Fruit fly (Drosophila melanogaster) whole organism, embryonic: ENCODE results near the gene Trm7-32.

Source experiments
- Ada2b ChIP-seq: fragments of 200-800 bp; sonication (Bioruptor generic); IDR thresholded peaks from 2 replicates; pipeline ENCODE4 v1.3.6; 2022; ENCODE audit warnings: missing biosample characterization, missing genetic modification characterization
- Awh ChIP-seq: fragments of 200-800 bp; sonication (Bioruptor generic); IDR thresholded peaks from 2 replicates; pipeline ENCODE4, ENCODE4 v1.3.6; 2022; ENCODE audit warnings: missing biosample characterization, missing genetic modification characterization
- CG11456 ChIP-seq: fragments of 200-800 bp; sonication (Bioruptor generic); IDR thresholded peaks from 3 replicates; pipeline ENCODE4 v1.3.6; 2022; ENCODE audit warnings: missing biosample characterization, missing genetic modification characterization
- CG1233 ChIP-seq: fragments of 200-800 bp; sonication (Bioruptor generic); optimal IDR thresholded peaks from 4 replicates; lab custom pipeline; 2018; ENCODE audit warnings: missing biosample characterization, mild to moderate bottlenecking, missing genetic modification characterization
- CG12659 ChIP-seq: fragments of 200-800 bp; sonication (Bioruptor generic); optimal IDR thresholded peaks from 3 replicates; lab custom pipeline; 2017; ENCODE audit warnings: mild to moderate bottlenecking, missing biosample characterization, missing genetic modification reagents, missing genetic modification characterization
- CG12942 ChIP-seq: fragments of 200-800 bp; sonication (Bioruptor generic); optimal IDR thresholded peaks from 3 replicates; lab custom pipeline; 2016; ENCODE audit warnings: missing biosample characterization, missing genetic modification characterization
- CG13287 ChIP-seq: fragments of 200-800 bp; sonication (Bioruptor generic); IDR thresholded peaks from 2 replicates; pipeline ENCODE4 v1.3.6; 2022; ENCODE audit warnings: missing biosample characterization, missing genetic modification characterization; ENCODE audit not compliant: partially characterized antibody
- CG14441 ChIP-seq: fragments of 200-800 bp; sonication (Bioruptor generic); IDR thresholded peaks from 2 replicates; pipeline ENCODE4 v1.3.6; 2022; ENCODE audit warnings: missing biosample characterization, missing genetic modification characterization
- CG16863 ChIP-seq: fragments of 200-800 bp; sonication (Bioruptor generic); optimal IDR thresholded peaks from 3 replicates; lab custom pipeline; 2016; ENCODE audit warnings: missing biosample characterization, missing genetic modification characterization
- CG1832 ChIP-seq: fragments of 200-800 bp; sonication (Bioruptor generic); optimal IDR thresholded peaks from 2 replicates; lab custom pipeline; 2017; ENCODE audit warnings: missing biosample characterization, mild to moderate bottlenecking, missing genetic modification characterization, inconsistent platforms
- CG30431 ChIP-seq: fragments of 200-800 bp; sonication (Bioruptor generic); optimal IDR thresholded peaks from 2 replicates; lab custom pipeline; 2017; ENCODE audit warnings: missing biosample characterization, missing genetic modification characterization
- CG42726 ChIP-seq: fragments of 200-800 bp; sonication (Bioruptor generic); IDR thresholded peaks from 2 replicates; pipeline ENCODE4 v1.3.6; 2022; ENCODE audit warnings: missing biosample characterization, missing genetic modification characterization; ENCODE audit not compliant: partially characterized antibody
- CG4707 ChIP-seq: fragments of 200-800 bp; sonication (Bioruptor generic); optimal IDR thresholded peaks from 2 replicates; lab custom pipeline; 2018; ENCODE audit warnings: missing biosample characterization, mild to moderate bottlenecking, missing genetic modification characterization, moderate library complexity
- CG4730 ChIP-seq: fragments of 200-800 bp; sonication (Bioruptor generic); IDR thresholded peaks from 2 replicates; pipeline ENCODE4 v1.3.6; 2022; ENCODE audit warnings: missing biosample characterization, missing genetic modification characterization
- CG6683 ChIP-seq: fragments of 200-800 bp; sonication (Bioruptor generic); optimal IDR thresholded peaks from 2 replicates; lab custom pipeline; 2017; ENCODE audit warnings: missing biosample characterization, mild to moderate bottlenecking, missing genetic modification characterization, missing genetic modification reagents
- CG7745 ChIP-seq: fragments of 200-800 bp; sonication (Bioruptor generic); optimal IDR thresholded peaks from 2 replicates; lab custom pipeline; 2018; ENCODE audit warnings: missing biosample characterization, mild to moderate bottlenecking, missing genetic modification characterization, moderate library complexity
- CG8281 ChIP-seq: fragments of 200-800 bp; sonication (Bioruptor generic); optimal IDR thresholded peaks from 2 replicates; lab custom pipeline; 2018; ENCODE audit warnings: missing biosample characterization, mild to moderate bottlenecking, missing genetic modification characterization, moderate library complexity
- CG8388 ChIP-seq: fragments of 200-800 bp; sonication (Bioruptor generic); optimal IDR thresholded peaks from 2 replicates; lab custom pipeline; 2019; ENCODE audit warnings: missing biosample characterization, mild to moderate bottlenecking, missing genetic modification characterization, moderate library complexity
- CG9609 ChIP-seq: fragments of 200-800 bp; sonication (Bioruptor generic); optimal IDR thresholded peaks from 3 replicates; lab custom pipeline; 2016; ENCODE audit warnings: missing biosample characterization, missing genetic modification characterization
- Dbx ChIP-seq: fragments of 200-800 bp; sonication (Bioruptor generic); IDR thresholded peaks from 3 replicates; pipeline ENCODE4 v1.3.6; 2022; ENCODE audit warnings: missing biosample characterization, missing genetic modification characterization
- Dek ChIP-seq: fragments of 200-800 bp; sonication (Bioruptor generic); optimal IDR thresholded peaks from 3 replicates; lab custom pipeline; 2019; ENCODE audit warnings: missing biosample characterization, mild to moderate bottlenecking, missing genetic modification characterization, moderate library complexity
- Eip74EF ChIP-seq, 2 experiments: fragments of 200-800 bp in 1 of 2; fragments of >200 bp in 1 of 2; sonication (Bioruptor generic) in 1 of 2; optimal IDR thresholded peaks; 2 replicates each; lab custom pipeline; 2017 to 2019; ENCODE audit warnings: missing biosample characterization in 2 of 2, missing genetic modification characterization in 2 of 2, mild to moderate bottlenecking in 1 of 2, moderate library complexity in 1 of 2
- GATAe ChIP-seq: fragments of 200-800 bp; sonication (Bioruptor generic); conservative IDR thresholded peaks from 2 replicates; pipeline ENCODE4 v1.3.6; 2022; ENCODE audit warnings: missing biosample characterization, missing genetic modification characterization
- HHEX ChIP-seq: fragments of 200-800 bp; sonication (Bioruptor generic); optimal IDR thresholded peaks from 3 replicates; lab custom pipeline; 2017; ENCODE audit warnings: missing biosample characterization, mild to moderate bottlenecking, missing genetic modification characterization, missing genetic modification reagents
- Mrtf ChIP-seq: fragments of 200-800 bp; sonication (Bioruptor generic); IDR thresholded peaks from 3 replicates; pipeline ENCODE4 v1.3.6; 2022; ENCODE audit warnings: missing biosample characterization, missing genetic modification characterization
- Pdp1 ChIP-seq, 2 experiments: fragments of 200-800 bp; sonication (Bioruptor generic); optimal IDR thresholded peaks; 3 replicates each; lab custom pipeline; 2016; ENCODE audit warnings: missing biosample characterization in 2 of 2, missing genetic modification characterization in 2 of 2, mild to moderate bottlenecking in 1 of 2, moderate library complexity in 1 of 2
- Sry-β ChIP-seq: fragments of 200-800 bp; sonication (Bioruptor generic); optimal IDR thresholded peaks from 2 replicates; lab custom pipeline; 2018; ENCODE audit warnings: missing biosample characterization, mild to moderate bottlenecking, missing genetic modification characterization, moderate library complexity
- Usf ChIP-seq: fragments of 200-800 bp; sonication (Bioruptor generic); optimal IDR thresholded peaks from 2 replicates; lab custom pipeline; 2017; ENCODE audit warnings: missing genotype, missing biosample characterization, missing genetic modification characterization
- bcd ChIP-seq: fragments of 200-800 bp; sonication (Bioruptor generic); optimal IDR thresholded peaks from 2 replicates; lab custom pipeline; 2017; ENCODE audit warnings: missing biosample characterization, mild to moderate bottlenecking, missing genetic modification characterization
- cwo ChIP-seq: fragments of 200-800 bp; sonication (Bioruptor generic); optimal IDR thresholded peaks from 3 replicates; lab custom pipeline; 2017; ENCODE audit warnings: missing biosample characterization, missing genetic modification characterization, mild to moderate bottlenecking, moderate library complexity, missing genetic modification reagents
- ewg ChIP-seq: fragments of 200-800 bp; sonication (Bioruptor generic); optimal IDR thresholded peaks from 3 replicates; lab custom pipeline; 2017; ENCODE audit warnings: mild to moderate bottlenecking, missing biosample characterization, missing genetic modification reagents, missing genetic modification characterization
- hbn ChIP-seq: fragments of 200-800 bp; sonication (Bioruptor generic); IDR thresholded peaks from 2 replicates; pipeline ENCODE4 v1.3.6; 2022; ENCODE audit warnings: missing biosample characterization, missing genetic modification characterization; ENCODE audit not compliant: partially characterized antibody
- insv ChIP-seq, 2 experiments: fragments of 200-800 bp; sonication (Bioruptor generic); optimal IDR thresholded peaks; 3 replicates each; lab custom pipeline; 2016 to 2018; ENCODE audit warnings: missing biosample characterization in 2 of 2, missing genetic modification characterization in 2 of 2
- kah ChIP-seq: fragments of 200-800 bp; sonication (Bioruptor generic); optimal IDR thresholded peaks from 2 replicates; lab custom pipeline; 2018; ENCODE audit warnings: missing biosample characterization, mild to moderate bottlenecking, missing genetic modification characterization
- klu ChIP-seq: fragments of 200-800 bp; sonication (Bioruptor generic); IDR thresholded peaks from 2 replicates; pipeline ENCODE4 v1.3.6; 2022; ENCODE audit warnings: missing biosample characterization, missing genetic modification characterization
- lbe ChIP-seq: fragments of 200-800 bp; sonication (Bioruptor generic); optimal IDR thresholded peaks from 2 replicates; lab custom pipeline; 2016; ENCODE audit warnings: missing biosample characterization, mild to moderate bottlenecking, missing genetic modification characterization
- lmd ChIP-seq: fragments of 200-800 bp; sonication (Bioruptor generic); IDR thresholded peaks from 2 replicates; pipeline ENCODE4 v1.3.6; 2022; ENCODE audit warnings: missing biosample characterization, missing genetic modification characterization
- lov ChIP-seq, 2 experiments: fragments of 200-800 bp in 1 of 2; fragments of >200 bp in 1 of 2; sonication (Bioruptor generic) in 1 of 2; IDR thresholded peaks in 1 of 2; optimal IDR thresholded peaks in 1 of 2; 2 replicates in 1 of 2; 3 replicates in 1 of 2; pipeline versions ENCODE4 v1.3.6 to Lab custom; 2017 to 2022; ENCODE audit warnings: missing biosample characterization in 1 of 2, missing genetic modification characterization in 1 of 2
- mam ChIP-seq: fragments of 200-800 bp; sonication (Bioruptor generic); optimal IDR thresholded peaks from 3 replicates; lab custom pipeline; 2016; ENCODE audit warnings: missing biosample characterization, missing genetic modification characterization
- nerfin-2 ChIP-seq: fragments of 200-800 bp; sonication (Bioruptor generic); IDR thresholded peaks from 2 replicates; pipeline ENCODE4 v1.3.6; 2022; ENCODE audit warnings: missing biosample characterization, missing genetic modification characterization; ENCODE audit not compliant: partially characterized antibody
- nom ChIP-seq: fragments of 200-800 bp; sonication (Bioruptor generic); optimal IDR thresholded peaks from 2 replicates; lab custom pipeline; 2017; ENCODE audit warnings: missing biosample characterization, missing genetic modification characterization, mild to moderate bottlenecking, moderate library complexity, missing genetic modification reagents
- org-1 ChIP-seq: fragments of 200-800 bp; sonication (Bioruptor generic); optimal IDR thresholded peaks from 2 replicates; lab custom pipeline; 2017; ENCODE audit warnings: missing biosample characterization, missing genetic modification characterization
- pfk ChIP-seq: fragments of 200-800 bp; sonication (Bioruptor generic); optimal IDR thresholded peaks from 2 replicates; lab custom pipeline; 2018; ENCODE audit warnings: missing biosample characterization, mild to moderate bottlenecking, missing genetic modification characterization, moderate library complexity
- pum ChIP-seq: fragments of 200-800 bp; sonication (Bioruptor generic); optimal IDR thresholded peaks from 2 replicates; lab custom pipeline; 2016; ENCODE audit warnings: missing biosample characterization, missing genetic modification characterization
- scrt ChIP-seq: fragments of 200-800 bp; sonication (Bioruptor generic); optimal IDR thresholded peaks from 2 replicates; lab custom pipeline; 2018; ENCODE audit warnings: missing biosample characterization, mild to moderate bottlenecking, missing genetic modification characterization, moderate library complexity
- stwl ChIP-seq: fragments of 200-800 bp; sonication (Bioruptor generic); optimal IDR thresholded peaks from 3 replicates; lab custom pipeline; 2018; ENCODE audit warnings: missing biosample characterization, mild to moderate bottlenecking, missing genetic modification characterization, moderate library complexity
- twi ChIP-seq: fragments of 200-800 bp; optimal IDR thresholded peaks from 2 replicates; lab custom pipeline; 2019; ENCODE audit warnings: missing biosample characterization, mild to moderate bottlenecking, missing genetic modification characterization, moderate library complexity

Trm7-32 gene

DNA sequence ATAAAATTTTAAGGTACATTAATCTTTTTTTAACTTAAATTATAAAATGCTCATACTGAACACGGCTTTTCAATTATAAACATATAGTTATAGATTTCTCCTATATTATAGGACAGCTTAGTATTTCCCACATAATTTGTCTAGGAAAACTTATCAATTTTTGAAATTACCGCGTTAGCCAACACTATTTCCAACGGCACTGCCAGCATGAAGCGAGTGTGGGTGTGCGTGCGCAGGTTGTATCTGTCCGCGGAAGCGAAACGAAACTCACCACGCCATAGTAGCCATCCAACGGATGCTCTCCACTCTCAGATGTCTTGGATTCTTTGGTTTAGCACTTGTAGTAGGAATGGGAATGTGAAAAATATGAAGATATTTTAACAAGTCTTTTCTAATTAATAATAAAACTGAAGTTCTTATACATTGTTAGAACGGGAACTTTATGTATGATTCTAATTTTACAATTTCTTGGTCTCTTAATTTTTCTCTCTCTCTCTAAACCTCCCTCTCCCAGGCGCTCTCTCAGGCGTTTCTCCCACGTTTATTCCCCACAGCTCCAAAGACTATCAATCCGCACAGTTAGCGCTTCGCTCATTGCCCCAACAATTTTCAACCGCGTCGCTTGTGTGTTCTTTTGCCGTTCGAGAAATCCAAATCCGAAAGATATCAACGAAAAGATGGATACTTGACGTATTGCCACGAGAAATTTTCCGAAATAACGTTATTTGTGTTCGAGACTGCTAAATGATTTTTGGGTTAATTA, 13.1 kb downstream of the Trm7-32 start, which contains the start of gene Dad (continued):
- TF ChIP-seq Pdp1 (GFP tag; optimal IDR thresholded peaks at IDR 0.05; lab: Kevin White, UChicago) (no peak), ewg (peak; percentile 99), lmd (no peak), CG11456 (no peak), CG8281 (tag; lab: Kevin White, UChicago) (peak; percentile 32), CG30431 (GFP tag; lab: Kevin White, UChicago) (no peak), Awh (GFP tag; lab: Robert Waterston, UW) (no peak), bcd (GFP tag; lab: Kevin White, UChicago) (no peak), CG12659 (GFP tag; lab: Kevin White, UChicago) (peak; percentile 15), Ada2b (GFP tag; lab: Robert Waterston, UW) (no peak), Eip74EF (GFP tag; optimal IDR thresholded peaks at IDR 0.05; lab: Kevin White, UChicago) (peak in 1 of 2 experiments; percentile 65), Dek (peak; percentile 31), CG14441 (GFP tag; lab: Robert Waterston, UW) (no peak), CG7745 (tag; lab: Kevin White, UChicago) (no peak), CG6683 (GFP tag; lab: Kevin White, UChicago) (no peak), CG9609 (GFP tag; lab: Kevin White, UChicago) (no peak), CG4730 (GFP tag; lab: Robert Waterston, UW) (no peak), mam (GFP tag; lab: Kevin White, UChicago) (no peak), scrt (GFP tag; lab: Kevin White, UChicago) (peak; percentile 44), CG1233 (no peak), CG8388 (GFP tag; lab: Kevin White, UChicago) (no peak), CG12942 (GFP tag; lab: Kevin White, UChicago) (no peak), Dbx (GFP tag; lab: Robert Waterston, UW) (no peak), Mrtf (GFP tag; lab: Robert Waterston, UW) (no peak), CG42726 (GFP tag; lab: Robert Waterston, UW) (no peak), nom (GFP tag; lab: Kevin White, UChicago) (peak; percentile 69), pum (GFP tag; lab: Kevin White, UChicago) (no peak), nerfin-2 (no peak), CG13287 (GFP tag; lab: Robert Waterston, UW) (peak; percentile 25; the same call in 1 of the 2 replicates), CG4707 (GFP tag; lab: Kevin White, UChicago) (peak; percentile 29), cwo (GFP tag; lab: Kevin White, UChicago) (no peak), twi (no peak), org-1 (GFP tag; lab: Kevin White, UChicago) (no peak), lbe (peak; percentile 42), hbn (GFP tag; lab: Robert Waterston, UW) (peak; percentile 16; the same call in 1 of the 2 replicates), klu (GFP tag; lab: Robert Waterston, UW) (no peak; the same call in 1 of the 2 replicates), CG1832 (GFP tag; lab: Kevin White, UChicago) (no peak), Usf (no peak), CG16863 (GFP tag; lab: Kevin White, UChicago) (no peak), HHEX (GFP tag; lab: Kevin White, UChicago) (no peak), stwl (tag; lab: Kevin White, UChicago) (peak; percentile 92), lov (optimal IDR thresholded peaks at IDR 0.05; lab: Kevin White, UChicago) (no peak), lov (GFP tag; IDR thresholded peaks at IDR 0.05; lab: Robert Waterston, UW) (no peak), insv (GFP tag; optimal IDR thresholded peaks at IDR 0.05; lab: Kevin White, UChicago) (no peak), GATAe (GFP tag; lab: Robert Waterston, UW) (no peak), kah (GFP tag; lab: Kevin White, UChicago) (peak; percentile 12), Sry-β (GFP tag; lab: Kevin White, UChicago) (no peak), pfk (GFP tag; lab: Kevin White, UChicago) (peak; percentile 43)
